Worm (Caenorhabditis elegans) whole organism, L3 larva: ENCODE data around the gene clec-153.

Experiments used
- ceh-9 ChIP-seq: sonication (generic microtip); optimal IDR thresholded peaks from 2 replicates; lab custom pipeline; 2018; ENCODE audit warnings: missing biosample characterization, missing genetic modification characterization
- egl-27 ChIP-seq: sonication (generic microtip); optimal IDR thresholded peaks from 4 replicates; lab custom pipeline; 2017; ENCODE audit warnings: missing biosample characterization, missing genetic modification reagents, missing genetic modification characterization
- fkh-10 ChIP-seq: sonication (generic microtip); optimal IDR thresholded peaks from 2 replicates; lab custom pipeline; 2017; ENCODE audit warnings: missing biosample characterization, missing genetic modification reagents, missing genetic modification characterization
- lin-39 ChIP-seq: fragments of 150-350 bp; optimal IDR thresholded peaks from 2 replicates; lab custom pipeline; 2018; ENCODE audit warnings: missing biosample characterization, missing genetic modification reagents, missing genetic modification characterization
- mdl-1 ChIP-seq: fragments of 150-350 bp; optimal IDR thresholded peaks from 2 replicates; lab custom pipeline; 2014; ENCODE audit warnings: missing biosample characterization, missing genetic modification characterization
- nhr-76 ChIP-seq: fragments of 150-350 bp; sonication (generic microtip); optimal IDR thresholded peaks from 5 replicates; lab custom pipeline; 2014; ENCODE audit warnings: missing biosample characterization, missing genetic modification characterization
- pha-4 ChIP-seq: fragments of 150-350 bp; optimal IDR thresholded peaks from 2 replicates; lab custom pipeline; 2014; ENCODE audit warnings: missing biosample characterization, missing genetic modification reagents, missing genetic modification characterization
- pqm-1 ChIP-seq: fragments of 150-350 bp; optimal IDR thresholded peaks from 2 replicates; lab custom pipeline; 2017; ENCODE audit warnings: missing biosample characterization, missing genetic modification characterization, inconsistent platforms
- unc-39 ChIP-seq: sonication (generic microtip); optimal IDR thresholded peaks from 4 replicates; lab custom pipeline; 2017; ENCODE audit warnings: missing biosample characterization, missing genetic modification characterization
- zag-1 ChIP-seq: fragments of 150-350 bp; optimal IDR thresholded peaks from 2 replicates; lab custom pipeline; 2014; ENCODE audit warnings: missing biosample characterization, missing genetic modification characterization

- TF ChIP-seq pqm-1 (tag; lab: Kevin White, UChicago): no peak
- TF ChIP-seq pha-4: peak; percentile 73
- TF ChIP-seq lin-39 (tag; lab: Kevin White, UChicago): no peak
- TF ChIP-seq ceh-9: no peak
- no peak for TF ChIP-seq nhr-76
- TF ChIP-seq zag-1: no peak
- TF ChIP-seq fkh-10: no peak
- no peak for TF ChIP-seq egl-27 (tag; lab: Kevin White, UChicago)
- TF ChIP-seq mdl-1 (tag; lab: Kevin White, UChicago): no peak
- no peak for TF ChIP-seq unc-39 (tag; lab: Kevin White, UChicago)
These were observed 47.9 kb upstream of the clec-153 start, which contains the start of the genes F35G12.7 and smc-4 for ce11 chrIII:4587177-4587576.
